Worm (Caenorhabditis elegans): ENCODE results near the gene oig-4.

oig-4 gene

DNA sequence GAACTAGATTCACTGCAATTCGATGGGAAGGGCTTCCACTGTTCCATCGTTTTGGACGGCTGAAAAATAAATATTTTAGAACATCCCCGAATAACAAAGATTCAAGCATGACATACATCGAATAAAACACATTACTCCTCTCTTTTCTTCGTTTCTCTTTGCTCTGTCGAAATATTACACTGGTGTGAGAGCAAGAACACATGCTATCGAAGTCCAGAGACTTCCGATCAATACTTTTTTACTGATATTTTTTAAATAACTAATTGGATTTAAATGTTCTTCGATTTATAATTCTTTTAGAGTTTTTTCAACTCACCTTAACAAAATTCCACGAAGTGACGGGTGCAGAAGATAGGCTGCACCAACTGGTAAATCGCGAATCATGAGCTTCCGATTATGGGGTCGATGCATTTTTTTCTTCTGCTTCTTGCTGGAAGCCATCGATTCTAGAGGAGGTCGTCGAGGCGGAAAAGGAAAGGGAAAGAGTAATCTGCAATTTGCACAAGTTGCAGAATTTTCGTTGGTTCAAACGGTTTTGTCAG is at the start of gene oig-4, which contains the start of gene R07G3.7:
TSS of gene oig-4 (plus strand) at position 301 of the 542 bp plus-strand sequence.
TSS of gene R07G3.7 (minus strand) at position 492 of the 542 bp plus-strand sequence.
- no peak for TF ChIP-seq W03F9.2 (tag; optimal IDR thresholded peaks at IDR 0.05)

DNA sequence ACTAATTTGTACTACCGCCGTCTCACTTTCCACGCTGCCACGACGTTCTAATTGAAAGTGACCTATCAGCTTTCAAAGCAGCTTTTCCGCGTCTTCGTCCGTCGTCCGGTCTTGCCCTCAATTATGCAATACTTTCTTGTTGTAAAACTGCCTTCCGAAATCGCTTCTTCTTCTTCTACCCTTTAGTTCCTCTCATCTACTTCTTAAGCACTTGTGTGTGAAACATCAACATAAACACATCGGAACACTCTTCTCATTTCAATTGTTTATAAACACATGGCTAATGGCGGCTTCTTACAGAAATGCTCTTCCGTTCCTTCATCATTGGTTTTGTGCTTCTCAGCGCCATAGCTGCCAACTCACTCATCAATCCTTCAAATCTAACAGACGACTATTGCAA is 43.0 kb upstream of the oig-4 start, which contains the start of gene F35D2.3:
TSS of gene F35D2.3 (plus strand) at position 301 of the 400 bp plus-strand sequence.
- TF ChIP-seq him-1 (tag; optimal IDR thresholded peaks at IDR 0.05), result no peak
- no peak for TF ChIP-seq W03F9.2 (tag; optimal IDR thresholded peaks at IDR 0.05)
- TF ChIP-seq dao-5 (tag; optimal IDR thresholded peaks at IDR 0.05), result no peak

DNA sequence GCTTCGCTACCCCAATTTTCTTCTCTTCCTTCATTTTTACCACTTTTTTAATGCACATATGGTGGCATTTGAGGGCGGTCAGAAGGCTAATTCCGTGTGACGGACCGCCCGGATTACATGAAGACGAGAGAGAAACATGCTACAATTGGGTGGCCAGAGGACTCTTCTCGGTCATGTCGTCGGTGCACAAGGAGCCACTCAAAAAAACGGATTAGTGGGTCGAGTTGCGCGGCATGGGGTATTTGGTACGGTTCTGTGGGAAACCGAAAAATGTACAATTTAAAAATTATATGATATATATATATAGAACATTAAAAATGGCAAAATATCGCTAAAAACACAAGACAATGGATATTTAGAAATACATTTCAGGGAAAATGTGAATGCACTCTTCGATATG is 42.5 kb upstream of the oig-4 start:
- TF ChIP-seq him-1 (tag; optimal IDR thresholded peaks at IDR 0.05), result no peak
- no peak for TF ChIP-seq W03F9.2 (tag; optimal IDR thresholded peaks at IDR 0.05)
- TF ChIP-seq dao-5 (tag; optimal IDR thresholded peaks at IDR 0.05), result no peak

DNA sequence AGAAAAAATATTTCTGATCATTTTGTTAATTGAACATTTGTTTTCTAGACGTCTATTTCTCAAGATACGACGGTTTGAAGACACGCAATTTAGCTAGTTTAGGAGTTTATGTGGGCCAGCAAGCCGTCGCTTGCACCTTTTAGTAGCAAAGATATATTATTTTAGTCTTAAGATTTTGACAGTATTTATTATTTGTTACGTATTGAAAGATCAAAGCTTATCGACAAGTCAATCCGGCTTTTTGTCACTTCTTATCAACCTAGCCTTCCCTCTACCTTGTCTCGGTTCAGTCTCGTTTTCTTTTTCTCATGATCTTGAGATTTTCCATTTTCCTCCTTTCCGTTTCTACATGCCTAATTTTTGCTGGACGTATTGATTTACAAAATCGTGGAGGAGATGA is 39.2 kb upstream of the oig-4 start, which contains the start of gene F35D2.2:
TSS of gene F35D2.2 (plus strand) at position 301 of the 400 bp plus-strand sequence.
- no peak for TF ChIP-seq him-1 (tag; optimal IDR thresholded peaks at IDR 0.05)
- no peak for TF ChIP-seq dao-5 (tag; optimal IDR thresholded peaks at IDR 0.05)
- TF ChIP-seq W03F9.2 (tag; optimal IDR thresholded peaks at IDR 0.05), result no peak

DNA sequence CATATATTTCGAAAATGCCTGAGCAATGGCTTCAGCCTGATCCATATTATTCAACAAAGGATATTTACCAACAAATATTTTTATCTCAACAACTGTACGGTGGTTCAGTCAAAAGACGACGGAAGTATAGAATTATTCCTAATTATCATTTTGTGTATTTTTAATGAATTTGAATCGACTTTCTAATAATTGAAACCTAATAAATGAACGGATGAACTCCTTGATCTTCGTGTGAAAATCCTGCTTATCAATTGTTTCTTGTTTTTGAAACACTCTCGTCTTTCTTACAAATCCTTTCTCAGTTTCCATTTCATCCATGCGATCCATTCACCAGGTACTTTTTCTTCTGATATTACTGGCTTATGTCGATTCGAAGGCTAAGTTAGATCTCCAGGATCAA is 37.7 kb upstream of the oig-4 start, which contains the start of gene F35D2.1:
TSS of gene F35D2.1 (plus strand) at position 301 of the 400 bp plus-strand sequence.
- TF ChIP-seq him-1 (tag; optimal IDR thresholded peaks at IDR 0.05), result no peak

DNA sequence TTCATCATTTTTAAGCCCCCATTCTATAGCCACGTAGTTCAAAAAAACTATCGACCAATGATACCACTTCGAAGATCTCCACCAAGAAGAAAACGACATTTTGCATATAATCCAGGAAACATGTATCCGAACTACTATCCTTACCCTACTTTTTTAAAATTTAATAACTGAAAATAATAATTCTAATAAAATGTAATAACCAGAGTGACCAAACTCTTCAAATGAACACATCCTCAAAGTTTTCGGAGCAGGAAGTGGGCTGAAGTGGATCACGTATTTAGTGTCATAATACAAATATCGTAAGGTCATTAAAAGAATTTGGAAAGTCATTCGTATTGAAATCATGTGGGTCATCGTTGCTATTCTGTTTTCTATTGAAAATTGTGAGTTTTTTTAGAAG is 35.9 kb upstream of the oig-4 start, which contains the start of gene F35D2.6:
TSS of gene F35D2.6 (plus strand) at position 301 of the 400 bp plus-strand sequence.
- TF ChIP-seq him-1 (tag; optimal IDR thresholded peaks at IDR 0.05) (no peak), W03F9.2 (tag; optimal IDR thresholded peaks at IDR 0.05) (no peak), dao-5 (tag; optimal IDR thresholded peaks at IDR 0.05) (no peak)

DNA sequence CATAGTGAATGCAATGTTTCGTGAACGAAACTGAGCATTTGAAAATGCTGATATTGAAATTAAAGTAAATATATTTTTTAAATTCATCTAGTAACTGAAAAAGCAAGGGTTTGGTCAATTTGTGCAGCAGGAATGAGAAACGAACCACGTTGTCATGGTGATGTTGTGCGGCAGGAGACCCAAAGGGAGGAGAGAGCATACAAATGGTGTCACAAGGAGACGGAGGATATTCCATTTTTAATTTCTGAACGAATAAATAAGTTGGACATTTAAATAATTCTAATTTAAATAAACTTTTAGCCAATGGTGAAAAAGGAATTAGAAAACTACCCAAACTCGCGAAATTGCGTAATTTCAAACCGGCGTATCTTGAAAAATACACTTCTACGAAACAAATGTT is 29.8 kb upstream of the oig-4 start, which contains the start of gene mks-3:
TSS of gene mks-3 (minus strand) at position 101 of the 400 bp plus-strand sequence.
- TF ChIP-seq W03F9.2 (tag; optimal IDR thresholded peaks at IDR 0.05) (no peak), dao-5 (tag; optimal IDR thresholded peaks at IDR 0.05) (no peak), him-1 (tag; optimal IDR thresholded peaks at IDR 0.05) (no peak)

DNA sequence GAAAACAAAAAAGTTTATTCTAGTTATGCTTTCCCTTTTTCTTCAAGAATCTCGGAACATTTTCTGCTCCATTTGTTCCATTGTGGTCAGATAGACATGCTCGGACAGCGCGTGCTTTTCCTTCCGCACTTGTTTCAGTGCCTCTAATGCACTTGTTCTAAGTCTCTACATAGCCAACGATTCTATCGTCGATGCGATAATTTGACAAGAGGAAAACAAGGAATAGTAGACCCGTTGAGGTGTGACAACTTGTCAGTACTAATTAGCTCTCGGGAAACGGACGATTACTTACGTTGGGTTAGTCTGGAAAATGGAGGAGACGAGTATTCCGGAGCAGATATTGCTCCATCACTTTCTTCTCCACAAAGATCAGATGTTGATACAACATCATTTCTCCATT is 25.0 kb upstream of the oig-4 start:
- TF ChIP-seq dao-5 (tag; optimal IDR thresholded peaks at IDR 0.05) (no peak), him-1 (tag; optimal IDR thresholded peaks at IDR 0.05) (no peak), W03F9.2 (tag; optimal IDR thresholded peaks at IDR 0.05) (no peak)

DNA sequence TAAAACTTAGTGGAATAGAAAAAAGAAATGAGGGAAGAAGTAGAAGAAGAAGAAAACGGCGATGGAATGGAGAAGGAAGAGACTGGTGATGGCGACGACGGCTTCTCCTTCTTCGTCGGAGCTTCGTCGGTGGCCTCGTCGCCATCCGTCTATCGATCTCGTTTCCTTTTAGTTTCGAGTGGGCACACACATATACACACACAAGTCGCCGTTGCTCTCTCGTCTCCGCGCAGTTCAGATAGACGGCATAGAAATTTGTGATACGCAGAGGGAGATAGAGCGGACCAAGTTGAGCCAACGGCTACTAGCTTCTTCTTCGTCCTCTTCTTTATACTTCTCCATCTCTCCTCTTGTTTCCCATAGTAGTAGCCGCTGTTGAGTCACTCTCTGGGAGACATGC is 20.1 kb upstream of the oig-4 start:
- TF ChIP-seq him-1 (tag; optimal IDR thresholded peaks at IDR 0.05), result peak; percentile 21
- no peak for TF ChIP-seq W03F9.2 (tag; optimal IDR thresholded peaks at IDR 0.05)
- TF ChIP-seq dao-5 (tag; optimal IDR thresholded peaks at IDR 0.05), result no peak

DNA sequence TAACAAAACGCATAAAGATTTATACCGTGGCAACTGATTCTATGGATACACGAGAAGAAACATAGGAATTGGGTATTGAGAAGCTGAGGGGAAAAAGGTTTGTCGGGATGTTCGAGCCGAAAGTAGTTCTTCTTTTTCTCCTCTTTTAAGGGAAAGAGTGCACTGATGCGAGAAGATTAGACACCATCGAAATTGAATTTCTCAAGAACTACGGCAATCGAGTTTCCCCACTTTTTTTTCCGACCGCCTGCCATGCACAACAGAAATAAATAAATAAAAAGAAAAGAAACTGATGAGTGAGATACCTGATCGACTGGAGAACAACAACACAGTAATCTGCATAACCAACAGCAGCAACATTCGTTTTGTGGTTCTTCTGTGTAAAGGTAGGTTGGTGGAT is 19.1 kb upstream of the oig-4 start:
- TF ChIP-seq him-1 (tag; optimal IDR thresholded peaks at IDR 0.05), result no peak

DNA sequence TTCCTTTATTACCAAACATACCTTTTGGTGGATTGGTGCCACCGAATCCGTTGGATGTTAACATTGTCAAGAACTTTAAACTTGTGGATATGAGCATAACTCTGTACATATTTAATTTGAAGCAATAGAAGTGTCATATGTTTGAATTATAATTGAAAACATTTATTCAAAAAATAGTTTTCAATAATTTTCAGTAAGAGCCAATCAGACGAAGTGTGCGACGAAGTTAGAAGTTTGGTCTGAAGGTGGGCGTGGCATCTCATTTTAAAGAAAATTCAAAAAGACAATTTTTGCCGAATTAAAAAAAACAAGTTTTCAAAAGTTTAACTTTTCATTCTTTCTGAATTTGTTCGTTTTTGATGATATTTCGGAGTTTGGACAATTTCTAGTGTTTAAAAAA is 18.5 kb upstream of the oig-4 start, which contains the start of gene syd-1:
TSS of gene syd-1 (minus strand) at position 101 of the 400 bp plus-strand sequence.
- no peak for TF ChIP-seq him-1 (tag; optimal IDR thresholded peaks at IDR 0.05)
- TF ChIP-seq W03F9.2 (tag; optimal IDR thresholded peaks at IDR 0.05), result no peak
- TF ChIP-seq dao-5 (tag; optimal IDR thresholded peaks at IDR 0.05), result no peak

DNA sequence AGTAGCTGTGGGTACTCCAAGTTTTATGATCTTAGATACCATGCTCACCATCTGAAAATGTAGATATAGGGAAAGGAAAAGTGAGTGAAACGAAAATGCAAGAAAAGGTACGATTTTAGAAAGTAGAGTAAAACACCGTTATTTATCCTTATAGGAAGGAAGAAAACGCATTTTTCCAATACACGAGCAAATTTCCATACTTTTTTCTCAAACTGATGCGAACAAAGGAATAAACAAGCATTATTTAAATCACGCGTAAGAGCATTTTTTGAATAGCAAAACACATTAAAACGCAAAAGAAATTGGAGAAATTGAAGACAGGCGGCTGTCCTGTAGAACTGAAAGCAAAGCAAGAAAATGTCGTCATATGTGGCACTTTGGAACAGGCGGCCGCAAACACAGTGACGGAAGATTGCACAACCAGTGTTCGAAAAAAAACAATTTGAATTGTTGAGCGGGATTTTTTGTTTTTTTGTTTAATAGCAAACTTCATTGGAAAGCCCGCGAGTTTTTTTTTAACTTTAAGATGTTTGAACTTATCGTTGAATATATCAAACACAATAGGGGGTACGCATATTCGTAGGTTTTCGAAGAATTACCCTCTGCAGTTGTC is 14.5 kb upstream of the oig-4 start, which contains the start of gene pgam-5:
TSS of gene pgam-5 (minus strand) at position 51 of the 613 bp plus-strand sequence.
- no peak for TF ChIP-seq him-1 (tag; optimal IDR thresholded peaks at IDR 0.05)
- TF ChIP-seq dao-5 (tag; optimal IDR thresholded peaks at IDR 0.05), result no peak
- TF ChIP-seq W03F9.2 (tag; optimal IDR thresholded peaks at IDR 0.05), result no peak

DNA sequence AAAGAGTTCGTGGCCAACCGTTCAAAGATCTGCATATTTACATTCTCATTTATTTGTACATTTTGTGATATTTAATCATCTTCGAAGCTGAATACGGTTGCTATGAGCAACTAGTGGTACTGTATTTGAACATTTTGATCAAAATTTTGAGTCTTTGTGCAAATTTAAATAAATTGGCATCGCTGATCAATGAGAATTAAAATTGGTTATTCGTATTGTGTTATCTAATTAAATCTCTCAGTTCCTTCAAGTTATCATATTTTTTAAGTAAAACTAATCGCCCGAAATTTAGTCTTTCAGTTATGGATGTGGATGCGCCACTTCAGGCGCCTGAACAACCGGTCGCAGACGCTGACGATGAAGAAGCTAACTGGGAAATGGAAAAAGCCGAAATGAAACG is 14.0 kb upstream of the oig-4 start, which contains the start of gene npp-21:
TSS of gene npp-21 (plus strand) at position 301 of the 400 bp plus-strand sequence.
- TF ChIP-seq him-1 (tag; optimal IDR thresholded peaks at IDR 0.05) (no peak), dao-5 (tag; optimal IDR thresholded peaks at IDR 0.05) (no peak)

DNA sequence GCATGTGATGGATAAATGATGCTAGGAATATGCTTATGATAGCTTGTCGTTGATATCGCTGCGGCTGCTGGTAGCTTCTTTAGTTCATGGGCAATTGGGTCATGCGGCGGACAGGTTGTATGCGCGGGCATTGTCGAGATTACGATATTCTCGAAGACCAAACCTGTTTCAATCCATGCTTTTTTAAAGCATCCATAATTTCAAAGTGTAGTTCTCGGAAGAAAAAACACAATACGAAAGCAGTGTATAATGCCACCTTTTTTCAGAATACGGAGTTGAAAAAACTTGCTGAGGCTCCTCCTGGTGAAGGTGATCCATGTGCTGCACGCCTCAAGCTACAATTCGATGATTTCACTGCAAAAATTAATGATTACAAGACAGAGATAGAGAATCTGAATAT is 8.0 kb upstream of the oig-4 start, which contains the start of gene osm-8:
TSS of gene osm-8 (minus strand) at position 101 of the 400 bp plus-strand sequence.
- no peak for TF ChIP-seq dao-5 (tag; optimal IDR thresholded peaks at IDR 0.05)
- TF ChIP-seq him-1 (tag; optimal IDR thresholded peaks at IDR 0.05), result no peak
- TF ChIP-seq W03F9.2 (tag; optimal IDR thresholded peaks at IDR 0.05), result no peak

All from whole organism, L4/young adult.